Worm (Caenorhabditis elegans) whole organism, L3 larva: ENCODE data around the gene C16C8.17.

Experiments used
- egl-27 ChIP-seq: sonication (generic microtip); optimal IDR thresholded peaks from 4 replicates; lab custom pipeline; 2017; ENCODE audit warnings: missing biosample characterization, missing genetic modification reagents, missing genetic modification characterization
- fos-1 ChIP-seq: fragments of 150-350 bp; optimal IDR thresholded peaks from 2 replicates; lab custom pipeline; 2014; ENCODE audit warnings: missing biosample characterization, missing genetic modification characterization
- nhr-77 ChIP-seq: fragments of 150-350 bp; optimal IDR thresholded peaks from 2 replicates; lab custom pipeline; 2014; ENCODE audit warnings: missing biosample characterization, missing genetic modification characterization
- tbx-2 ChIP-seq: sonication (generic microtip); optimal IDR thresholded peaks from 2 replicates; lab custom pipeline; 2016; ENCODE audit warnings: mild to moderate bottlenecking, missing genetic modification characterization, missing compliant biosample characterization
- ztf-11 ChIP-seq: fragments of 150-350 bp; optimal IDR thresholded peaks from 2 replicates; lab custom pipeline; 2014; ENCODE audit warnings: missing biosample characterization, missing genetic modification characterization

DNA sequence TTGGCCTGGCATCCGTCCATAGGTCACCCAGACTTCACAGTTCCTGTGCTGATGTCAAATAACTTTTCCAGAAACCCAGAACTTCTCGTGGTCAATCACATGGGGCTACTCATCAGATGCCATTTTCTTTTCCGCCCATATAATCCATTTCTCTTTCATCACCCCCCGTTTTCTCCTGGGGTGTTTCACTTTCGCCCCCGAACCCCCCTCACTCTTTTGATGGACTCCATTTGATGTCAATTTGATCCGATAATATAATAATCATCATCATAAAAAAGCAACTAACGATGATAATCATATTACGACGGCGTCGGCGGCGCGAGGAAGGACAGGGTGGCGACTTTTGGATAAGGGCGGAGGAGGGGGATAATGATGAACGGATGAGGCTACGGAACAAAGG, 2.3 kb upstream of the C16C8.17 start:
- TF ChIP-seq egl-27 = no peak
- no peak for TF ChIP-seq fos-1 (tag; lab: Kevin White, UChicago)
- no peak for TF ChIP-seq ztf-11 (tag; lab: Kevin White, UChicago)
- TF ChIP-seq tbx-2 = no peak
- no peak for TF ChIP-seq nhr-77 (tag; lab: Kevin White, UChicago)
